Fruit fly (Drosophila melanogaster): ENCODE data around the gene Hex-A.

The Hex-A gene

dm6 chrX:9556397-9556796 lies 29.1 kb upstream of the Hex-A start, which contains the start of gene CG15317 (continued):
- TF ChIP-seq CG3847 (GFP tag; IDR thresholded peaks at IDR 0.05), result 0 out of 2 replicates have a peak, but pooled peaks have one; percentile 9

- no peak for TF ChIP-seq CG2116 (GFP tag; optimal IDR thresholded peaks at IDR 0.05)
- no peak for TF ChIP-seq Sin3A (optimal IDR thresholded peaks at IDR 0.05)
- no peak for TF ChIP-seq ham (GFP tag; IDR thresholded peaks at IDR 0.05)
- TF ChIP-seq CG10462 (GFP tag; optimal IDR thresholded peaks at IDR 0.05), result no peak
- TF ChIP-seq CG13424 (tag; optimal IDR thresholded peaks at IDR 0.05), result no peak
- no peak for TF ChIP-seq cas (GFP tag; IDR thresholded peaks at IDR 0.05)
- no peak for TF ChIP-seq NC2β (GFP tag; optimal IDR thresholded peaks at IDR 0.05)
- no peak for TF ChIP-seq Poxn (GFP tag; IDR thresholded peaks at IDR 0.05)
- TF ChIP-seq emc (GFP tag; optimal IDR thresholded peaks at IDR 0.05), result no peak
- TF ChIP-seq CG12219 (GFP tag; optimal IDR thresholded peaks at IDR 0.05), result no peak
- no peak for TF ChIP-seq CG2199 (GFP tag; IDR thresholded peaks at IDR 0.05)
Measured at dm6 chrX:9571208-9571607, 14.3 kb upstream of the Hex-A start, which contains the start of gene Cubn. Gene Cubn, minus strand, starts transcription at chrX:9571308.

- TF ChIP-seq sug (tag; optimal IDR thresholded peaks at IDR 0.05) (no peak), prd (optimal IDR thresholded peaks at IDR 0.05) (no peak), prd (GFP tag; IDR thresholded peaks at IDR 0.05) (no peak), gsb-n (tag; optimal IDR thresholded peaks at IDR 0.05) (no peak), eyg (GFP tag; optimal IDR thresholded peaks at IDR 0.05) (no peak), fu2 (GFP tag; optimal IDR thresholded peaks at IDR 0.05) (no peak), Dref (GFP tag; IDR thresholded peaks at IDR 0.05) (no peak), pum (GFP tag; optimal IDR thresholded peaks at IDR 0.05) (no peak), Ets65A (GFP tag) (no peak), Blimp-1 (GFP tag; optimal IDR thresholded peaks at IDR 0.05) (no peak), unc-4 (GFP tag; IDR thresholded peaks at IDR 0.05; ENCODE audit: partially characterized antibody) (no peak), bab2 (GFP tag; optimal IDR thresholded peaks at IDR 0.05) (no peak), CG2116 (GFP tag; optimal IDR thresholded peaks at IDR 0.05) (no peak), Spps (tag; optimal IDR thresholded peaks at IDR 0.05) (no peak), fru (optimal IDR thresholded peaks at IDR 0.05) (no peak), crc (GFP tag; optimal IDR thresholded peaks at IDR 0.05) (no peak), wor (GFP tag; IDR thresholded peaks at IDR 0.05) (no peak), mam (GFP tag; optimal IDR thresholded peaks at IDR 0.05) (no peak), phol (tag; optimal IDR thresholded peaks at IDR 0.05) (no peak), CG9215 (GFP tag; IDR thresholded peaks at IDR 0.05) (no peak)
Measured at dm6 chrX:9576147-9576503, 9.3 kb upstream of the Hex-A start, which contains the start of gene CG42395. Gene CG42395, minus strand, starts transcription at chrX:9576247.

- TF ChIP-seq lilli (GFP tag; optimal IDR thresholded peaks at IDR 0.05) (no peak), lab (GFP tag; optimal IDR thresholded peaks at IDR 0.05) (peak; percentile 34), Jarid2 (GFP tag; optimal IDR thresholded peaks at IDR 0.05) (no peak), repo (GFP tag; optimal IDR thresholded peaks at IDR 0.05) (no peak), zen2 (GFP tag; IDR thresholded peaks at IDR 0.05; ENCODE audit: partially characterized antibody) (no peak), Bgb (GFP tag; IDR thresholded peaks at IDR 0.05; ENCODE audit: partially characterized antibody) (no peak), GATAe (GFP tag; conservative IDR thresholded peaks at IDR 0.05) (0 out of 2 replicates have a peak, but pooled peaks have one; percentile 24), CG4282 (GFP tag; optimal IDR thresholded peaks at IDR 0.05) (no peak), rib (GFP tag; IDR thresholded peaks at IDR 0.05) (peak; percentile 32; the same call in 1 of the 2 replicates), Sox100B (GFP tag; optimal IDR thresholded peaks at IDR 0.05) (no peak), CG1792 (GFP tag; optimal IDR thresholded peaks at IDR 0.05) (no peak), CG3726 (GFP tag; IDR thresholded peaks at IDR 0.05) (no peak), jing (GFP tag; optimal IDR thresholded peaks at IDR 0.05) (no peak), sr (GFP tag; IDR thresholded peaks at IDR 0.05) (0 out of 3 replicates have a peak, but pooled peaks have one; percentile 11), Adf1 (GFP tag; IDR thresholded peaks at IDR 0.05) (no peak), zfh1 (GFP tag; IDR thresholded peaks at IDR 0.05) (0 out of 3 replicates have a peak, but pooled peaks have one; percentile 28), sug (tag; optimal IDR thresholded peaks at IDR 0.05) (peak; percentile 82), sens (GFP tag) (peak; percentile 59), Blimp-1 (GFP tag; optimal IDR thresholded peaks at IDR 0.05) (peak; percentile 75)
Measured at dm6 chrX:9576504-9577337, 8.8 kb upstream of the Hex-A start.

Measured in whole organism, embryonic.